Worm (Caenorhabditis elegans) whole organism, L4 larva: Measurements from ENCODE around the gene unc-97.

ENCODE experiments used
- D1046.2 ChIP-seq: fragments of 200-800 bp; sonication (Bioruptor generic); IDR thresholded peaks from 2 replicates; pipeline ENCODE4 v1.3.6; 2022; ENCODE audit warnings: missing genetic modification characterization, missing compliant biosample characterization
- F10B5.3 ChIP-seq: sonication (generic microtip); optimal IDR thresholded peaks from 2 replicates; lab custom pipeline; 2016; ENCODE audit warnings: mild to moderate bottlenecking, missing genetic modification characterization, missing compliant biosample characterization
- ZK546.5 ChIP-seq, 2 experiments: sonication (generic microtip); optimal IDR thresholded peaks; 2 replicates each; lab custom pipeline; 2017; ENCODE audit warnings: missing biosample characterization in 2 of 2, missing genetic modification characterization in 2 of 2
- aha-1 ChIP-seq: fragments of 150-350 bp; peaks from one replicate; lab custom pipeline; 2014; ENCODE audit warnings: missing biosample characterization, missing genetic modification characterization
- ama-1 ChIP-seq: fragments of 150-350 bp; optimal IDR thresholded peaks from 2 replicates; lab custom pipeline; 2014; ENCODE audit warnings: inconsistent platforms, mixed read lengths
- arid-1 ChIP-seq: fragments of 200-800 bp; sonication (Bioruptor generic); conservative IDR thresholded peaks from 2 replicates; pipeline ENCODE4 v1.3.6; 2022; ENCODE audit warnings: missing genetic modification reagents, missing genetic modification characterization, missing compliant biosample characterization
- ceh-20 ChIP-seq: fragments of 200-800 bp; sonication (Bioruptor generic); IDR thresholded peaks from 2 replicates; pipeline ENCODE4 v1.3.6; 2022; ENCODE audit warnings: missing genetic modification reagents, missing genetic modification characterization, missing compliant biosample characterization
- ceh-44 ChIP-seq: fragments of 200-800 bp; sonication (Bioruptor generic); IDR thresholded peaks from 2 replicates; pipeline ENCODE4 v1.3.6; 2022; ENCODE audit warnings: missing genetic modification reagents, missing genetic modification characterization, missing compliant biosample characterization
- ceh-82 ChIP-seq: sonication (generic microtip); optimal IDR thresholded peaks from 2 replicates; lab custom pipeline; 2017; ENCODE audit warnings: missing biosample characterization, missing genetic modification characterization
- cey-2 ChIP-seq: sonication (generic microtip); optimal IDR thresholded peaks from 3 replicates; lab custom pipeline; 2017; ENCODE audit warnings: missing genetic modification characterization, mild to moderate bottlenecking, missing compliant biosample characterization, antibody characterized with exemption, borderline replicate concordance; ENCODE audit not compliant: insufficient read depth
- daf-12 ChIP-seq: fragments of 150-350 bp; optimal IDR thresholded peaks from 2 replicates; lab custom pipeline; 2014; ENCODE audit warnings: missing biosample characterization, missing genetic modification reagents, missing genetic modification characterization
- daf-16 ChIP-seq, 3 experiments: sonication (generic microtip); optimal IDR thresholded peaks; 2 replicates each; lab custom pipeline; 2016 to 2017; ENCODE audit warnings: missing genetic modification characterization in 3 of 3, missing genetic modification reagents in 3 of 3, mild to moderate bottlenecking in 2 of 3, missing compliant biosample characterization in 2 of 3, missing biosample characterization in 1 of 3, moderate library complexity in 1 of 3
- dmd-6 ChIP-seq: fragments of 200-800 bp; sonication (Bioruptor generic); IDR thresholded peaks from 2 replicates; pipeline ENCODE4 v1.3.6; 2022; ENCODE audit warnings: missing genetic modification reagents, missing genetic modification characterization, missing compliant biosample characterization
- egl-43 ChIP-seq: fragments of 200-800 bp; sonication (Bioruptor generic); IDR thresholded peaks from 2 replicates; pipeline ENCODE4 v1.3.6; 2022; ENCODE audit warnings: missing genetic modification reagents, missing genetic modification characterization, missing compliant biosample characterization
- fkh-10 ChIP-seq: fragments of 150-350 bp; optimal IDR thresholded peaks from 2 replicates; lab custom pipeline; 2014; ENCODE audit warnings: missing biosample characterization, missing genetic modification reagents, missing genetic modification characterization
- hlh-11 ChIP-seq: fragments of 200-800 bp; sonication (Bioruptor generic); optimal IDR thresholded peaks from 2 replicates; lab custom pipeline; 2018; ENCODE audit warnings: mild to moderate bottlenecking, missing genetic modification characterization, missing compliant biosample characterization
- hlh-30 ChIP-seq: sonication (generic microtip); optimal IDR thresholded peaks from 2 replicates; lab custom pipeline; 2017; ENCODE audit warnings: antibody characterized with exemption, mild to moderate bottlenecking, missing genetic modification characterization, missing compliant biosample characterization; ENCODE audit not compliant: insufficient read depth
- lin-15B ChIP-seq: fragments of 150-350 bp; sonication (generic microtip); optimal IDR thresholded peaks from 3 replicates; lab custom pipeline; 2014; ENCODE audit warnings: missing biosample characterization, missing genetic modification characterization
- lin-29 ChIP-seq: fragments of 200-800 bp; sonication (Bioruptor generic); IDR thresholded peaks from 2 replicates; pipeline ENCODE4 v1.3.6; 2022; ENCODE audit warnings: missing genetic modification reagents, missing genetic modification characterization, missing compliant biosample characterization
- lsy-2 ChIP-seq, 2 experiments: fragments of 150-350 bp in 1 of 2; sonication (generic microtip) in 1 of 2; optimal IDR thresholded peaks; 2 replicates each; lab custom pipeline; 2014 to 2017; ENCODE audit warnings: missing biosample characterization in 2 of 2, missing genetic modification characterization in 2 of 2
- madf-5 ChIP-seq, 2 experiments: fragments of 200-800 bp; sonication (Bioruptor generic); IDR thresholded peaks; 2 replicates each; pipeline ENCODE4 v1.3.6; 2022; ENCODE audit warnings: missing compliant biosample characterization in 2 of 2, missing genetic modification characterization in 2 of 2
- madf-9 ChIP-seq: fragments of 200-800 bp; sonication (Bioruptor generic); conservative IDR thresholded peaks from 2 replicates; pipeline ENCODE4 v1.3.6; 2022; ENCODE audit warnings: missing genetic modification reagents, missing genetic modification characterization, missing compliant biosample characterization
- mdl-1 ChIP-seq, 2 experiments: fragments of 150-350 bp in 1 of 2; sonication (generic microtip) in 1 of 2; optimal IDR thresholded peaks; 2 replicates each; lab custom pipeline; 2014 to 2017; ENCODE audit warnings: missing biosample characterization in 2 of 2, missing genetic modification characterization in 2 of 2
- mxl-3 ChIP-seq: fragments of 200-800 bp; sonication (Bioruptor generic); optimal IDR thresholded peaks from 2 replicates; lab custom pipeline; 2018; ENCODE audit warnings: mild to moderate bottlenecking, missing genetic modification characterization, missing compliant biosample characterization
- nhr-25 ChIP-seq: sonication (generic microtip); optimal IDR thresholded peaks from 2 replicates; lab custom pipeline; 2017; ENCODE audit warnings: missing genetic modification characterization, mild to moderate bottlenecking, missing compliant biosample characterization, antibody characterized with exemption, moderate library complexity, borderline replicate concordance; ENCODE audit not compliant: insufficient read depth
- nhr-28 ChIP-seq: fragments of 150-350 bp; optimal IDR thresholded peaks from 2 replicates; lab custom pipeline; 2014; ENCODE audit warnings: missing biosample characterization, missing genetic modification characterization
- nhr-48 ChIP-seq: sonication (generic microtip); optimal IDR thresholded peaks from 2 replicates; lab custom pipeline; 2016; ENCODE audit warnings: mild to moderate bottlenecking, missing genetic modification characterization, missing compliant biosample characterization
- nhr-6 ChIP-seq: fragments of 150-350 bp; optimal IDR thresholded peaks from 2 replicates; lab custom pipeline; 2014; ENCODE audit warnings: missing biosample characterization, missing genetic modification characterization
- php-3 ChIP-seq: fragments of 200-800 bp; sonication (Bioruptor generic); IDR thresholded peaks from 2 replicates; pipeline ENCODE4 v1.3.6; 2022; ENCODE audit warnings: missing genetic modification reagents, missing genetic modification characterization, missing compliant biosample characterization
- pqm-1 ChIP-seq: sonication (generic microtip); optimal IDR thresholded peaks from 2 replicates; lab custom pipeline; 2017; ENCODE audit warnings: missing biosample characterization, missing genetic modification characterization
- saeg-2 ChIP-seq: fragments of 200-800 bp; sonication (Bioruptor generic); IDR thresholded peaks from 2 replicates; pipeline ENCODE4 v1.3.6; 2022; ENCODE audit warnings: missing genetic modification reagents, missing genetic modification characterization, missing compliant biosample characterization
- sdz-12 ChIP-seq: fragments of 200-800 bp; sonication (Bioruptor generic); optimal IDR thresholded peaks from 2 replicates; lab custom pipeline; 2018; ENCODE audit warnings: mild to moderate bottlenecking, missing genetic modification characterization, missing compliant biosample characterization
- tra-1 ChIP-seq: fragments of 200-800 bp; sonication (Bioruptor generic); IDR thresholded peaks from 2 replicates; pipeline ENCODE4 v1.3.6; 2022; ENCODE audit warnings: missing genetic modification reagents, missing genetic modification characterization, missing compliant biosample characterization
- unc-39 ChIP-seq: sonication (generic microtip); optimal IDR thresholded peaks from 2 replicates; lab custom pipeline; 2017; ENCODE audit warnings: missing biosample characterization, missing genetic modification characterization
- unc-62 ChIP-seq, 3 experiments: fragments of 150-350 bp in 1 of 3; sonication (generic microtip); optimal IDR thresholded peaks in 2 of 3; peaks in 1 of 3; 1 replicate in 1 of 3; 2 replicates in 2 of 3; lab custom pipeline; 2014 to 2017; ENCODE audit warnings: missing biosample characterization in 3 of 3, missing genetic modification characterization in 3 of 3, missing genetic modification reagents in 3 of 3, missing genotype in 1 of 3
- zag-1 ChIP-seq: fragments of 150-350 bp; optimal IDR thresholded peaks from 2 replicates; lab custom pipeline; 2014; ENCODE audit warnings: missing biosample characterization, missing genetic modification characterization
- zfp-2 ChIP-seq: sonication (generic microtip); optimal IDR thresholded peaks from 2 replicates; lab custom pipeline; 2016; ENCODE audit warnings: mild to moderate bottlenecking, missing genetic modification characterization, missing compliant biosample characterization

unc-97 gene

DNA sequence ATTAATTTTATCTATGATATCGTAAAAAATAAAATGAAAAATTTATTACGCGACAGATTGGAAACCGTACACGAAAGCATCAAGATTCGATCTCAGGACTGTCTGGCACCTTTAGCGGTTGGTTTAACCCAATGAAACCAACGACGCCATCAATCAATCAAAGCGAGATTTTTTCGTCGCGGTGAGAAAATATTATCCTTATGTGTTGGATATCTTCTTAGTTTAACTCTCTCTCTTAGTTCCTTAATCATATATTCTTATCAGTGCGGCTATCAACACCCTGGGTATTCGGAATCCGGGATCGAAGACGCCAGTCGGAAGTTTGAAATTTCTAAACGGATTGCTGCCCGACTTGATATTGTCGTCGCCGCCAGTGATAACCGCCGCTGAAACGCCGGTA lies 12.1 kb downstream of the unc-97 start:
- TF ChIP-seq D1046.2 (GFP tag; lab: Robert Waterston, UW) (no peak), daf-16 (GFP tag; optimal IDR thresholded peaks at IDR 0.05; lab: Kevin White, UChicago) (no peak), daf-16 (tag; optimal IDR thresholded peaks at IDR 0.05; lab: Kevin White, UChicago) (no peak)
- TF ChIP-seq, all 104 proteins: peak for 0

DNA sequence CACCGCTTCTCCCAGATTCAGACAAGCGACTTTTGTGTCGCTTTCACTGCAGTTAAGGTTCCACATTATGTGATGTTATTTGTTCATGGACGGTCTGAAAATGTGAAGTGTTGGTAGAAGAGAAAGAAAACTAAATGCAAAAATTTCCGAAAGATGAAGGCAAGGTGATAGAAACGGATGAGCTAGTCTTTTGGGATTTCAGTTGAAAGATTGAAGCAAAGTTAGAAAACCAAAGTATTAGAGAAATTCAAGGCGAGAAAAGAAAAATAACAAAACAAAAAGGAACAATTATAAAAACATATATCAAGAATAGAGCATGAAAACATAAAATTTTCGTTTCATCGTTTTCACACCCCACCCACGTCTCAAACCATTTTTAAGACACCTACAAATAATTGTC lies 18.2 kb downstream of the unc-97 start, which contains the start of gene octr-1:
octr-1 (minus strand) TSS at position 101 of the 400 bp plus-strand sequence.
- TF ChIP-seq ama-1 (lab: Kevin White, UChicago) (no peak), zag-1 (tag; lab: Kevin White, UChicago) (no peak), lin-15B (tag; lab: Kevin White, UChicago) (no peak), lin-29 (GFP tag; lab: Robert Waterston, UW) (no peak), ceh-44 (no peak), tra-1 (GFP tag; lab: Robert Waterston, UW) (no peak), D1046.2 (GFP tag; lab: Robert Waterston, UW) (no peak), nhr-6 (tag; lab: Kevin White, UChicago) (no peak), hlh-30 (tag; lab: Kevin White, UChicago) (no peak)
- TF ChIP-seq, all 104 proteins: peak for 0

DNA sequence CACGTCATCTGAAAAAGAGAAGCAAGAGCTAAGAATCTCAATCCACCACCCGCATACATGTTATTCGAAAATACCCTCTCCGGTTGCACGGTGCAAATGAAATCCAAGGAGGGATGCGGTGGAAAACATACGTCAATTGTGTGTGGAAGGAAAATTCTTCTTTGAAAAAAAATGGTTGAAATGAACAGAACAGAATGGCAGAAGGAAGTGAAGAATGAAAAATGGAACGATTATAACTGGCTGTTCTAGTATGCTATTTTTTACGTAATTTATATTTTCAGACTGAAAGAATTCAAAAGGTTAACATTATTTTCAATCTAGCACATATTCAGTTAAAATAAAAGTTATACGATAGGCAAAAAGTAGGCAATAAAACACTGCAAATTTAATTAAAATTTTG lies 23.1 kb downstream of the unc-97 start:
- peak in 1 of 2 experiments; percentile 94 for TF ChIP-seq unc-62 (GFP tag; optimal IDR thresholded peaks at IDR 0.05 in 1 of 2; lab: Kevin White, UChicago)
- no peak for TF ChIP-seq unc-62 (tag; optimal IDR thresholded peaks at IDR 0.05; lab: Kevin White, UChicago)
- no peak for TF ChIP-seq daf-12 (tag; lab: Kevin White, UChicago)

DNA sequence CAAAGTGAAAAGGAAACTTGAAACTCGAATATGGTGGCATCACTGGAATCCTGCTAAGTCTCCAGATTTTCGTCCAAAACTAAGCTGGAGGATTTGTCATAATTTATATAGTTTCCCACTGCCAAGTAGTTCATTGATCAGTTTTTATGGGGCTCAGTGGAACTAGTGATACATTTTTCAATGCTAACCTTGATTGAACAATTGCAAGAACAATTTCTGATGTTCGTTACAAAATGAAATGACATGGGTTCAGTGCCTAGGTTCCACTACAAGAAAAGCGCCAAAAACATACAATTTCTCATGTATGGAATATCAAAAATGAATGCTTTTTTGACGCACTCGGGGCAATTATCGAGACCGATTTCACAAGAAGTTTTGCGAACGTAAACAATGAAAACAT lies 28.9 kb downstream of the unc-97 start:
- TF ChIP-seq unc-62 (GFP tag; optimal IDR thresholded peaks at IDR 0.05 in 1 of 2; lab: Kevin White, UChicago) (peak in 1 of 2 experiments; percentile 91), unc-62 (tag; optimal IDR thresholded peaks at IDR 0.05; lab: Kevin White, UChicago) (no peak), egl-43 (no peak), ceh-20 (GFP tag; lab: Robert Waterston, UW) (no peak)
- TF ChIP-seq, all 104 proteins: peak for 1

DNA sequence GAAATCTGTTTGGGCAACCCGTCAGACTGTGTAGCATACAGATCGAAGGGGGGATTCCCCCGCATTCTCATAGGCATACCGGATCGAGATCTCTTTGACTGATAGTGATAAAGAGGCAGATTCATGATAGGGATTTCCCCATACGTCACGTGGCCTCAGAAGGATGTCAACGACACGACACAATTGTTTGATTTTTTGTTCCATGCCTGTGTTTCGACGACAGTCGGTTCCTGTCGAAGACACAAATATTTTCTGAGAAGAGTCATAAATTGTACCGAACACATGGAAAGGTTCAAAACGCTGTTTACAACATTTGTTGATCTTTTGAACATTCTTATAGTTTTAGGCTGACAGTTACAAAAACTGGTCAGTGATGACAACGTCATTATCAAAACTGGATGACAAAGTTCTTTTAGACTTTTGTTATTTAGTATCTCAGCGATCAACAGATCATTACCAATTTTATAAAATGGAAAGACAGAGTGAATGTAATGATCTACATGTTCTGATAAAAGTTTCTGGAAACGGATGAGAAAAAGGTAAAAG lies 35.6 kb downstream of the unc-97 start:
- TF ChIP-seq php-3 (GFP tag; lab: Robert Waterston, UW) (0 out of 2 replicates have a peak, but pooled peaks have one; percentile 44), sdz-12 (no peak), nhr-28 (tag; lab: Kevin White, UChicago) (peak; percentile 41), fkh-10 (GFP tag; lab: Kevin White, UChicago) (no peak), aha-1 (tag; lab: Kevin White, UChicago) (peak; percentile 90), arid-1 (no peak), mdl-1 (tag; optimal IDR thresholded peaks at IDR 0.05; lab: Kevin White, UChicago) (peak; percentile 27 to 81), pqm-1 (tag; lab: Kevin White, UChicago) (no peak), hlh-30 (tag; lab: Kevin White, UChicago) (peak; percentile 60), unc-62 (GFP tag; optimal IDR thresholded peaks at IDR 0.05 in 1 of 2; lab: Kevin White, UChicago) (peak in 1 of 2 experiments; percentile 95), unc-62 (tag; optimal IDR thresholded peaks at IDR 0.05; lab: Kevin White, UChicago) (no peak), cey-2 (peak; percentile 36), mxl-3 (GFP tag; lab: Kevin White, UChicago) (peak; percentile 78), ceh-82 (no peak), dmd-6 (GFP tag; lab: Robert Waterston, UW) (peak; percentile 55), nhr-48 (tag; lab: Kevin White, UChicago) (peak; percentile 86)

DNA sequence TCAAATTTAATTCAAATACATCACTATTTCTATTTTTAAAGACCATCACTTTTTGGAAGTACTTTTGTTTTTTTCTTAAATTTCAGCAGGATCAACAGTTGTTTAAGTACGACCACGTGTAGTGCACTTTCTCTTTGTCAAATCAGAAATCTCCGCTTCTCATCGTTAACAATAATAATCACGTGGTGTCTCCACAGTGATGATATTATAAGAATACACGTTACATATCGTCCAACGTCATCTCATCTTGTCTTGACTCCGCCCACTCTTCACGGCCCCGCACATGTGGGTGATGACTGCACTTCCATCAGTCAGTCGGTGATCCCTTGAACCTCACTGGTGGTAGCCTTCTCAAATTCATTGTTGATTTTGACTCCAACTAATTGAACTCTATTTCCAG lies 37.0 kb downstream of the unc-97 start, which contains the start of gene argn-1:
argn-1 (plus strand) TSS at position 83 of the 400 bp plus-strand sequence.
- TF ChIP-seq hlh-30 (tag; lab: Kevin White, UChicago) = peak; percentile 75
- peak in 1 of 2 experiments; percentile 41 for TF ChIP-seq lsy-2 (tag; optimal IDR thresholded peaks at IDR 0.05; lab: Kevin White, UChicago)
- TF ChIP-seq ZK546.5 (tag; optimal IDR thresholded peaks at IDR 0.05; lab: Kevin White, UChicago) = no peak
- TF ChIP-seq madf-5 (GFP tag; IDR thresholded peaks at IDR 0.05; lab: Robert Waterston, UW) = 0 out of 4 replicates have a peak, but pooled peaks of 1 of the 2 experiments have one; percentile 17
- peak; percentile 45 for TF ChIP-seq dmd-6 (GFP tag; lab: Robert Waterston, UW)
- TF ChIP-seq unc-39 = no peak
- peak; percentile 72 for TF ChIP-seq hlh-11 (tag; lab: Kevin White, UChicago)
- peak; percentile 96 for TF ChIP-seq mxl-3 (GFP tag; lab: Kevin White, UChicago)
- peak; percentile 13 to 65 for TF ChIP-seq mdl-1 (tag; optimal IDR thresholded peaks at IDR 0.05; lab: Kevin White, UChicago)
- TF ChIP-seq saeg-2 = no peak
- TF ChIP-seq nhr-25 = peak; percentile 53
- no peak for TF ChIP-seq F10B5.3 (tag; lab: Kevin White, UChicago)
- TF ChIP-seq zfp-2 (tag; lab: Kevin White, UChicago) = no peak
- peak; percentile 58 for TF ChIP-seq nhr-48 (tag; lab: Kevin White, UChicago)
- no peak for TF ChIP-seq ceh-44
- no peak for TF ChIP-seq madf-9 (GFP tag; lab: Robert Waterston, UW)
- no peak for TF ChIP-seq ceh-82
- TF ChIP-seq nhr-28 (tag; lab: Kevin White, UChicago) = peak; percentile 82
